Fruit fly (Drosophila melanogaster) whole organism, embryonic: ENCODE results near the gene CG3184.

Experiments
- Atf3 ChIP-seq: fragments of 200-800 bp; sonication (Bioruptor generic); optimal IDR thresholded peaks from 3 replicates; lab custom pipeline; 2016; ENCODE audit warnings: missing biosample characterization, missing genetic modification characterization
- BEAF-32 ChIP-seq: fragments of 200-800 bp; sonication (Bioruptor generic); optimal IDR thresholded peaks from 3 replicates; lab custom pipeline; 2017; ENCODE audit warnings: missing biosample characterization, missing genetic modification characterization, mild to moderate bottlenecking, moderate library complexity, missing genetic modification reagents
- CG10274 ChIP-seq: fragments of 200-800 bp; sonication (Bioruptor generic); optimal IDR thresholded peaks from 3 replicates; lab custom pipeline; 2017; ENCODE audit warnings: missing biosample characterization, mild to moderate bottlenecking, missing genetic modification characterization
- CG11085 ChIP-seq: fragments of 200-800 bp; sonication (Bioruptor generic); IDR thresholded peaks from 2 replicates; pipeline ENCODE4 v1.3.6; 2022; ENCODE audit warnings: missing biosample characterization, missing genetic modification characterization
- CG11093 ChIP-seq: fragments of 200-800 bp; sonication (Bioruptor generic); IDR thresholded peaks from 3 replicates; pipeline ENCODE4 v1.3.6; 2022; ENCODE audit warnings: missing biosample characterization, missing genetic modification characterization
- CG12942 ChIP-seq: fragments of 200-800 bp; sonication (Bioruptor generic); optimal IDR thresholded peaks from 3 replicates; lab custom pipeline; 2016; ENCODE audit warnings: missing biosample characterization, missing genetic modification characterization
- CG14050 ChIP-seq: fragments of 200-800 bp; sonication (Bioruptor generic); IDR thresholded peaks from 3 replicates; pipeline ENCODE4 v1.3.6; 2022; ENCODE audit warnings: missing biosample characterization, missing genetic modification characterization
- CG14667 ChIP-seq: fragments of 200-800 bp; sonication (Bioruptor generic); IDR thresholded peaks from 2 replicates; pipeline ENCODE4 v1.3.6; 2022; ENCODE audit warnings: missing biosample characterization, missing genetic modification characterization
- CG14710 ChIP-seq: fragments of 200-800 bp; sonication (Bioruptor generic); optimal IDR thresholded peaks from 3 replicates; lab custom pipeline; 2019; ENCODE audit warnings: missing biosample characterization, mild to moderate bottlenecking, missing genetic modification characterization, moderate library complexity
- CG14860 ChIP-seq: fragments of 200-800 bp; sonication (Bioruptor generic); IDR thresholded peaks from 3 replicates; pipeline ENCODE4 v1.3.6; 2022; ENCODE audit warnings: missing biosample characterization, missing genetic modification characterization; ENCODE audit not compliant: partially characterized antibody
- CG1529 ChIP-seq: fragments of 200-800 bp; sonication (Bioruptor generic); optimal IDR thresholded peaks from 3 replicates; lab custom pipeline; 2018; ENCODE audit warnings: missing biosample characterization, missing genetic modification characterization
- CG1647 ChIP-seq: fragments of 200-800 bp; sonication (Bioruptor generic); optimal IDR thresholded peaks from 3 replicates; lab custom pipeline; 2016; ENCODE audit warnings: missing biosample characterization, missing genetic modification characterization
- CG16779 ChIP-seq: fragments of 200-800 bp; sonication (Bioruptor generic); IDR thresholded peaks from 2 replicates; pipeline ENCODE4 v1.3.6; 2022; ENCODE audit warnings: missing biosample characterization, missing genetic modification characterization
- CG17328 ChIP-seq: fragments of 200-800 bp; sonication (Bioruptor generic); IDR thresholded peaks from 2 replicates; pipeline ENCODE4 v1.3.6; 2022; ENCODE audit warnings: missing biosample characterization, missing genetic modification characterization
- CG17612 ChIP-seq: fragments of 200-800 bp; sonication (Bioruptor generic); IDR thresholded peaks from 2 replicates; pipeline ENCODE4 v1.3.6; 2022; ENCODE audit warnings: missing biosample characterization, missing genetic modification characterization
- CG3407 ChIP-seq: fragments of 200-800 bp; sonication (Bioruptor generic); optimal IDR thresholded peaks from 2 replicates; lab custom pipeline; 2018; ENCODE audit warnings: missing biosample characterization, mild to moderate bottlenecking, missing genetic modification characterization
- CG4360 ChIP-seq: fragments of 200-800 bp; sonication (Bioruptor generic); IDR thresholded peaks from 2 replicates; pipeline ENCODE4 v1.3.6; 2022; ENCODE audit warnings: missing biosample characterization, missing genetic modification characterization
- CG4730 ChIP-seq: fragments of 200-800 bp; sonication (Bioruptor generic); IDR thresholded peaks from 2 replicates; pipeline ENCODE4 v1.3.6; 2022; ENCODE audit warnings: missing biosample characterization, missing genetic modification characterization
- CG4854 ChIP-seq: fragments of 200-800 bp; sonication (Bioruptor generic); optimal IDR thresholded peaks from 2 replicates; lab custom pipeline; 2016; ENCODE audit warnings: missing biosample characterization, missing genetic modification characterization, inconsistent platforms
- CG7786 ChIP-seq: fragments of 200-800 bp; sonication (Bioruptor generic); optimal IDR thresholded peaks from 2 replicates; lab custom pipeline; 2016; ENCODE audit warnings: missing biosample characterization, missing genetic modification characterization
- CTCF ChIP-seq: fragments of 200-800 bp; sonication (Bioruptor generic); optimal IDR thresholded peaks from 2 replicates; lab custom pipeline; 2017; ENCODE audit warnings: missing biosample characterization, mild to moderate bottlenecking, missing genetic modification characterization, moderate library complexity
- Camta ChIP-seq: fragments of 200-800 bp; sonication (Bioruptor generic); optimal IDR thresholded peaks from 2 replicates; lab custom pipeline; 2016; ENCODE audit warnings: missing biosample characterization, missing genetic modification characterization
- Dek ChIP-seq: fragments of 200-800 bp; sonication (Bioruptor generic); optimal IDR thresholded peaks from 3 replicates; lab custom pipeline; 2019; ENCODE audit warnings: missing biosample characterization, mild to moderate bottlenecking, missing genetic modification characterization, moderate library complexity
- Gsc ChIP-seq: fragments of 200-800 bp; sonication (Bioruptor generic); IDR thresholded peaks from 2 replicates; pipeline ENCODE4 v1.3.6; 2022; ENCODE audit warnings: missing biosample characterization, missing genetic modification characterization
- HLH3B ChIP-seq: fragments of 200-800 bp; sonication (Bioruptor generic); IDR thresholded peaks from 2 replicates; pipeline ENCODE4 v1.3.6; 2022; ENCODE audit warnings: missing biosample characterization, missing genetic modification characterization
- HmgZ ChIP-seq: fragments of 200-800 bp; sonication (Bioruptor generic); optimal IDR thresholded peaks from 2 replicates; lab custom pipeline; 2018; ENCODE audit warnings: missing biosample characterization, mild to moderate bottlenecking, missing genetic modification characterization
- Hr39 ChIP-seq: fragments of >200 bp; optimal IDR thresholded peaks from 2 replicates; lab custom pipeline; 2017
- Hr51 ChIP-seq, 2 experiments: fragments of 200-800 bp; sonication (Bioruptor generic); optimal IDR thresholded peaks; 2 replicates in 1 of 2; 3 replicates in 1 of 2; lab custom pipeline; 2016 to 2018; ENCODE audit warnings: missing biosample characterization in 2 of 2, missing genetic modification characterization in 2 of 2, mild to moderate bottlenecking in 1 of 2, moderate library complexity in 1 of 2
- NC2α ChIP-seq: fragments of 200-800 bp; sonication (Bioruptor generic); optimal IDR thresholded peaks from 2 replicates; lab custom pipeline; 2016; ENCODE audit warnings: missing biosample characterization, missing genetic modification characterization
- Nf-YA ChIP-seq: fragments of 200-800 bp; sonication (Bioruptor generic); IDR thresholded peaks from 2 replicates; pipeline ENCODE4 v1.3.6; 2022; ENCODE audit warnings: missing biosample characterization, missing genetic modification characterization
- Six4 ChIP-seq: fragments of 200-800 bp; sonication (Bioruptor generic); optimal IDR thresholded peaks from 2 replicates; lab custom pipeline; 2016; ENCODE audit warnings: missing biosample characterization, missing genetic modification characterization
- Stat92E ChIP-seq, 3 experiments: fragments of >200 bp in 2 of 3; fragments of 200-800 bp in 1 of 3; sonication (Bioruptor generic) in 1 of 3; optimal IDR thresholded peaks; 2 replicates each; lab custom pipeline; 2017 to 2019; ENCODE audit warnings: missing biosample characterization in 3 of 3, missing genetic modification characterization in 3 of 3, mild to moderate bottlenecking in 1 of 3, moderate library complexity in 1 of 3
- ara ChIP-seq: fragments of 200-800 bp; sonication (Bioruptor generic); IDR thresholded peaks from 2 replicates; pipeline ENCODE4 v1.3.6; 2022; ENCODE audit warnings: missing biosample characterization, missing genetic modification characterization
- az2 ChIP-seq: fragments of 200-800 bp; sonication (Bioruptor generic); optimal IDR thresholded peaks from 3 replicates; lab custom pipeline; 2016; ENCODE audit warnings: missing biosample characterization, missing genetic modification characterization
- br ChIP-seq: fragments of >200 bp; optimal IDR thresholded peaks from 2 replicates; lab custom pipeline; 2017
- chm ChIP-seq: fragments of 200-800 bp; sonication (Bioruptor generic); IDR thresholded peaks from 2 replicates; pipeline ENCODE4 v1.3.6; 2022; ENCODE audit warnings: missing biosample characterization, missing genetic modification characterization
- dati ChIP-seq: fragments of 200-800 bp; sonication (Bioruptor generic); IDR thresholded peaks from 2 replicates; pipeline ENCODE4 v1.3.6; 2022; ENCODE audit warnings: missing biosample characterization, missing genetic modification characterization
- dysf ChIP-seq: fragments of 200-800 bp; sonication (Bioruptor generic); IDR thresholded peaks from 3 replicates; pipeline ENCODE4 v1.3.6; 2022; ENCODE audit warnings: missing biosample characterization, missing genetic modification characterization
- grn ChIP-seq: fragments of 200-800 bp; sonication (Bioruptor generic); optimal IDR thresholded peaks from 3 replicates; lab custom pipeline; 2017; ENCODE audit warnings: missing biosample characterization, missing genetic modification characterization
- hth ChIP-seq: fragments of >200 bp; optimal IDR thresholded peaks from 2 replicates; lab custom pipeline; 2017; ENCODE audit warnings: inconsistent platforms
- jumu ChIP-seq: fragments of 200-800 bp; sonication (Bioruptor generic); optimal IDR thresholded peaks from 3 replicates; lab custom pipeline; 2016; ENCODE audit warnings: missing biosample characterization, missing genetic modification characterization
- lab ChIP-seq: fragments of 200-800 bp; sonication (Bioruptor generic); optimal IDR thresholded peaks from 3 replicates; lab custom pipeline; 2017; ENCODE audit warnings: missing biosample characterization, missing genetic modification characterization, mild to moderate bottlenecking, moderate library complexity, missing genetic modification reagents
- lov ChIP-seq, 2 experiments: fragments of 200-800 bp in 1 of 2; fragments of >200 bp in 1 of 2; sonication (Bioruptor generic) in 1 of 2; IDR thresholded peaks in 1 of 2; optimal IDR thresholded peaks in 1 of 2; 2 replicates in 1 of 2; 3 replicates in 1 of 2; pipeline versions ENCODE4 v1.3.6 to Lab custom; 2017 to 2022; ENCODE audit warnings: missing biosample characterization in 1 of 2, missing genetic modification characterization in 1 of 2
- mirr ChIP-seq: fragments of 200-800 bp; sonication (Bioruptor generic); optimal IDR thresholded peaks from 3 replicates; lab custom pipeline; 2018; ENCODE audit warnings: missing biosample characterization, mild to moderate bottlenecking, missing genetic modification characterization
- psq ChIP-seq: fragments of 200-800 bp; sonication (Bioruptor generic); optimal IDR thresholded peaks from 2 replicates; lab custom pipeline; 2017; ENCODE audit warnings: missing biosample characterization, missing genetic modification characterization
- sens ChIP-seq: fragments of 200-800 bp; sonication (Bioruptor generic); peaks from one replicate; lab custom pipeline; 2016; ENCODE audit warnings: missing biosample characterization, missing genetic modification characterization
- sisA ChIP-seq: fragments of 200-800 bp; sonication (Bioruptor generic); IDR thresholded peaks from 2 replicates; pipeline ENCODE4 v1.3.6; 2022; ENCODE audit warnings: missing biosample characterization, missing genetic modification characterization
- slp2 ChIP-seq: fragments of 200-800 bp; sonication (Bioruptor generic); optimal IDR thresholded peaks from 2 replicates; lab custom pipeline; 2016; ENCODE audit warnings: missing biosample characterization, missing genetic modification characterization
- so ChIP-seq: fragments of 200-800 bp; sonication (Bioruptor generic); IDR thresholded peaks from 3 replicates; pipeline ENCODE4 v1.3.6; 2022; ENCODE audit warnings: missing biosample characterization, missing genetic modification characterization
- sqz ChIP-seq: fragments of 200-800 bp; sonication (Bioruptor generic); optimal IDR thresholded peaks from 3 replicates; lab custom pipeline; 2018; ENCODE audit warnings: missing biosample characterization, mild to moderate bottlenecking, missing genetic modification characterization
- vvl ChIP-seq: fragments of 200-800 bp; sonication (Bioruptor generic); IDR thresholded peaks from 2 replicates; pipeline ENCODE4 v1.3.6; 2022; ENCODE audit warnings: missing biosample characterization, missing genetic modification characterization
- wor ChIP-seq: fragments of 200-800 bp; sonication (Bioruptor generic); IDR thresholded peaks from 2 replicates; pipeline ENCODE4 v1.3.6; 2022; ENCODE audit warnings: missing biosample characterization, missing genetic modification characterization

Gene CG3184

dm6 chrX:6656023-6656594 lies 32.5 kb downstream of the CG3184 start (continued):
- TF ChIP-seq sisA (GFP tag; lab: Robert Waterston, UW): peak; percentile 85
- peak; percentile 70 for TF ChIP-seq CG1647 (GFP tag; lab: Kevin White, UChicago)
- TF ChIP-seq az2 (GFP tag; lab: Kevin White, UChicago): peak; percentile 81
- TF ChIP-seq HLH3B (GFP tag; lab: Robert Waterston, UW): peak; percentile 79
- TF ChIP-seq grn (GFP tag; lab: Kevin White, UChicago): peak; percentile 32
- TF ChIP-seq Hr51 (GFP tag; optimal IDR thresholded peaks at IDR 0.05; lab: Kevin White, UChicago): peak; percentile 70 to 89
- peak; percentile 27 for TF ChIP-seq CTCF (GFP tag; lab: Kevin White, UChicago)
- peak; percentile 92 for TF ChIP-seq lab (GFP tag; lab: Kevin White, UChicago)
- TF ChIP-seq CG3407 (GFP tag; lab: Kevin White, UChicago): peak; percentile 50
- TF ChIP-seq so (GFP tag; lab: Robert Waterston, UW): peak; percentile 81; the same call in 2 of the 3 replicates
- peak; percentile 85 for TF ChIP-seq slp2 (GFP tag; lab: Kevin White, UChicago)
- TF ChIP-seq Hr39 (lab: Kevin White, UChicago): no peak
- peak; percentile 96 for TF ChIP-seq sens (GFP tag; lab: Kevin White, UChicago)
- TF ChIP-seq CG17328 (GFP tag; lab: Robert Waterston, UW): peak; percentile 76
- TF ChIP-seq Stat92E (GFP tag; optimal IDR thresholded peaks at IDR 0.05; lab: Kevin White, UChicago): peak in 1 of 3 experiments; percentile 48
- TF ChIP-seq CG1529 (GFP tag; lab: Kevin White, UChicago): peak; percentile 57
- no peak for TF ChIP-seq BEAF-32 (GFP tag; lab: Kevin White, UChicago)
- no peak for TF ChIP-seq hth (lab: Kevin White, UChicago)
- TF ChIP-seq dati (GFP tag; lab: Robert Waterston, UW): no peak
- no peak for TF ChIP-seq ara (GFP tag; lab: Robert Waterston, UW)
- TF ChIP-seq Atf3: peak; percentile 60
- peak; percentile 56 for TF ChIP-seq sqz (GFP tag; lab: Kevin White, UChicago)
- peak; percentile 53; the same call in 1 of the 2 replicates for TF ChIP-seq CG17612 (GFP tag; lab: Robert Waterston, UW)
- 0 out of 2 replicates have a peak, but pooled peaks have one; percentile 47 for TF ChIP-seq Nf-YA
- no peak for TF ChIP-seq br (lab: Kevin White, UChicago)
- TF ChIP-seq CG7786: peak; percentile 78
- TF ChIP-seq Six4 (GFP tag; lab: Kevin White, UChicago): peak; percentile 64
- peak; percentile 81 for TF ChIP-seq HmgZ (tag; lab: Kevin White, UChicago)
- no peak for TF ChIP-seq CG16779 (GFP tag; lab: Robert Waterston, UW)
- TF ChIP-seq chm (GFP tag; lab: Robert Waterston, UW): peak; percentile 62; the same call in 1 of the 2 replicates
- TF ChIP-seq CG4730 (GFP tag; lab: Robert Waterston, UW): peak; percentile 59
- TF ChIP-seq jumu (GFP tag; lab: Kevin White, UChicago): peak; percentile 58
- peak; percentile 42; the same call in 1 of the 3 replicates for TF ChIP-seq CG14050 (GFP tag; lab: Robert Waterston, UW)
- TF ChIP-seq Camta (GFP tag; lab: Kevin White, UChicago): peak; percentile 85
- TF ChIP-seq CG4360: no peak
- TF ChIP-seq lov (optimal IDR thresholded peaks at IDR 0.05; lab: Kevin White, UChicago): no peak
- 0 out of 3 replicates have a peak, but pooled peaks have one; percentile 45 for TF ChIP-seq lov (GFP tag; IDR thresholded peaks at IDR 0.05; lab: Robert Waterston, UW)
- peak; percentile 80 for TF ChIP-seq CG4854 (GFP tag; lab: Kevin White, UChicago)
- TF ChIP-seq CG14710 (tag; lab: Kevin White, UChicago): peak; percentile 73
- TF ChIP-seq dysf (GFP tag; lab: Robert Waterston, UW): peak; percentile 89
- TF ChIP-seq CG12942 (GFP tag; lab: Kevin White, UChicago): peak; percentile 74
- peak; percentile 83 for TF ChIP-seq vvl (GFP tag; lab: Robert Waterston, UW)
- peak; percentile 76 for TF ChIP-seq CG11085 (GFP tag; lab: Robert Waterston, UW)
- TF ChIP-seq NC2α (GFP tag; lab: Kevin White, UChicago): peak; percentile 34
- peak; percentile 79 for TF ChIP-seq CG11093 (GFP tag; lab: Robert Waterston, UW)
- peak; percentile 30 for TF ChIP-seq psq (GFP tag; lab: Kevin White, UChicago)
- no peak for TF ChIP-seq CG14860 (GFP tag; lab: Robert Waterston, UW)
- TF ChIP-seq Dek (tag; lab: Kevin White, UChicago): peak; percentile 78
- TF ChIP-seq Gsc (GFP tag; lab: Robert Waterston, UW): no peak
- peak; percentile 71 for TF ChIP-seq wor (GFP tag; lab: Robert Waterston, UW)
- TF ChIP-seq mirr (GFP tag; lab: Kevin White, UChicago): peak; percentile 43
- peak; percentile 68 for TF ChIP-seq CG14667 (GFP tag; lab: Robert Waterston, UW)
- TF ChIP-seq CG10274 (GFP tag; lab: Kevin White, UChicago): peak; percentile 77
